Fruit fly (Drosophila melanogaster) whole organism, embryonic: ENCODE measurements around the gene Cpsf5.

Experiments
- ATbp ChIP-seq: fragments of 200-800 bp; sonication (Bioruptor generic); optimal IDR thresholded peaks from 2 replicates; lab custom pipeline; 2017; ENCODE audit warnings: missing biosample characterization, mild to moderate bottlenecking, missing genetic modification characterization, missing genetic modification reagents
- CG13287 ChIP-seq: fragments of 200-800 bp; sonication (Bioruptor generic); IDR thresholded peaks from 2 replicates; pipeline ENCODE4 v1.3.6; 2022; ENCODE audit warnings: missing biosample characterization, missing genetic modification characterization; ENCODE audit not compliant: partially characterized antibody
- CG13894 ChIP-seq: fragments of 200-800 bp; sonication (Bioruptor generic); optimal IDR thresholded peaks from 3 replicates; lab custom pipeline; 2018; ENCODE audit warnings: missing biosample characterization, mild to moderate bottlenecking, missing genetic modification characterization, moderate library complexity
- CG32772 ChIP-seq: fragments of 200-800 bp; sonication (Bioruptor generic); IDR thresholded peaks from 2 replicates; pipeline ENCODE4 v1.3.6; 2022; ENCODE audit warnings: missing biosample characterization, missing genetic modification characterization
- CG3726 ChIP-seq: fragments of 200-800 bp; sonication (Bioruptor generic); IDR thresholded peaks from 3 replicates; pipeline ENCODE4, ENCODE4 v1.3.6; 2022; ENCODE audit warnings: missing biosample characterization, missing genetic modification characterization
- CG4282 ChIP-seq: fragments of 200-800 bp; sonication (Bioruptor generic); optimal IDR thresholded peaks from 2 replicates; lab custom pipeline; 2016; ENCODE audit warnings: missing biosample characterization, missing genetic modification characterization
- CG7963 ChIP-seq: fragments of 200-800 bp; sonication (Bioruptor generic); IDR thresholded peaks from 3 replicates; pipeline ENCODE4 v1.3.6; 2022; ENCODE audit warnings: missing biosample characterization, missing genetic modification characterization; ENCODE audit not compliant: partially characterized antibody
- CTCF ChIP-seq: fragments of 200-800 bp; sonication (Bioruptor generic); optimal IDR thresholded peaks from 2 replicates; lab custom pipeline; 2017; ENCODE audit warnings: missing biosample characterization, mild to moderate bottlenecking, missing genetic modification characterization, moderate library complexity
- ERR ChIP-seq: fragments of 200-800 bp; sonication (Bioruptor generic); optimal IDR thresholded peaks from 2 replicates; lab custom pipeline; 2016; ENCODE audit warnings: missing biosample characterization, missing genetic modification characterization
- Meics ChIP-seq: fragments of 200-800 bp; sonication (Bioruptor generic); optimal IDR thresholded peaks from 2 replicates; lab custom pipeline; 2017; ENCODE audit warnings: missing biosample characterization, mild to moderate bottlenecking, missing genetic modification characterization
- YL-1 ChIP-seq: fragments of 200-800 bp; sonication (Bioruptor generic); optimal IDR thresholded peaks from 3 replicates; lab custom pipeline; 2017; ENCODE audit warnings: missing biosample characterization, mild to moderate bottlenecking, missing genetic modification characterization
- ac ChIP-seq: fragments of 200-800 bp; sonication (Bioruptor generic); optimal IDR thresholded peaks from 3 replicates; lab custom pipeline; 2017; ENCODE audit warnings: missing biosample characterization, mild to moderate bottlenecking, missing genetic modification characterization
- chm ChIP-seq: fragments of 200-800 bp; sonication (Bioruptor generic); IDR thresholded peaks from 2 replicates; pipeline ENCODE4 v1.3.6; 2022; ENCODE audit warnings: missing biosample characterization, missing genetic modification characterization
- hbn ChIP-seq: fragments of 200-800 bp; sonication (Bioruptor generic); IDR thresholded peaks from 2 replicates; pipeline ENCODE4 v1.3.6; 2022; ENCODE audit warnings: missing biosample characterization, missing genetic modification characterization; ENCODE audit not compliant: partially characterized antibody

dm6 chr3L:9368665-9369064, 42.2 kb upstream of the Cpsf5 start:
- TF ChIP-seq ac, result no peak
- no peak for TF ChIP-seq ERR (GFP tag; lab: Kevin White, UChicago)
- TF ChIP-seq chm (GFP tag; lab: Robert Waterston, UW), result no peak
- TF ChIP-seq CG13894, result no peak
- TF ChIP-seq CG32772 (GFP tag; lab: Robert Waterston, UW), result no peak
- TF ChIP-seq CG13287 (GFP tag; lab: Robert Waterston, UW), result no peak
- TF ChIP-seq hbn, result no peak
- no peak for TF ChIP-seq CG7963 (GFP tag; lab: Robert Waterston, UW)
- TF ChIP-seq CG4282 (GFP tag; lab: Kevin White, UChicago), result no peak
- no peak for TF ChIP-seq CTCF (GFP tag; lab: Kevin White, UChicago)
- TF ChIP-seq ATbp (GFP tag; lab: Kevin White, UChicago), result no peak
- no peak for TF ChIP-seq CG3726 (GFP tag; lab: Robert Waterston, UW)
- TF ChIP-seq Meics (GFP tag; lab: Kevin White, UChicago), result no peak
- TF ChIP-seq YL-1 (GFP tag; lab: Kevin White, UChicago), result no peak
